Worm (Caenorhabditis elegans): ENCODE data around the gene tpan-1.

The tpan-1 gene

ce11 chrV:20773647-20774046 is 15.7 kb upstream of the tpan-1 start, which contains the start of gene F38A6.5:
Gene F38A6.5 (minus strand): TSS chrV:20773747.
- TF ChIP-seq nhr-47 (tag; optimal IDR thresholded peaks at IDR 0.05) (no peak), ceh-8 (GFP tag; optimal IDR thresholded peaks at IDR 0.05) (no peak), egl-13 (tag; optimal IDR thresholded peaks at IDR 0.05) (no peak), mep-1 (tag; optimal IDR thresholded peaks at IDR 0.05) (no peak), nhr-71 (tag; optimal IDR thresholded peaks at IDR 0.05) (no peak), ets-5 (GFP tag; IDR thresholded peaks at IDR 0.05) (no peak), jun-1 (tag; optimal IDR thresholded peaks at IDR 0.05) (no peak), vab-15 (tag; optimal IDR thresholded peaks at IDR 0.05) (no peak), pqm-1 (tag; optimal IDR thresholded peaks at IDR 0.05) (no peak), snu-23 (GFP tag; optimal IDR thresholded peaks at IDR 0.05) (no peak), elt-3 (tag; optimal IDR thresholded peaks at IDR 0.05) (no peak), fkh-10 (GFP tag; optimal IDR thresholded peaks at IDR 0.05) (no peak), skn-1 (tag; optimal IDR thresholded peaks at IDR 0.05) (no peak), aly-2 (tag; optimal IDR thresholded peaks at IDR 0.05) (no peak), hlh-4 (tag; optimal IDR thresholded peaks at IDR 0.05) (no peak), nhr-90 (tag; optimal IDR thresholded peaks at IDR 0.05; ENCODE audit: poor library complexity) (no peak)

ce11 chrV:20775269-20775668 is 14.0 kb upstream of the tpan-1 start, which contains the start of gene F38A6.4:
Gene F38A6.4 (minus strand): TSS chrV:20775369.
- TF ChIP-seq nhr-71 (tag; optimal IDR thresholded peaks at IDR 0.05) (peak; percentile 2), efl-1 (optimal IDR thresholded peaks at IDR 0.05) (no peak), efl-1 (GFP tag; optimal IDR thresholded peaks at IDR 0.05 in 1 of 2) (peak in 1 of 2 experiments; percentile 31), lin-15B (tag; optimal IDR thresholded peaks at IDR 0.05) (no peak), grh-1 (GFP tag; IDR thresholded peaks at IDR 0.05) (no peak), hlh-4 (tag; optimal IDR thresholded peaks at IDR 0.05) (peak; percentile 53)

ce11 chrV:20776761-20777160 is 12.5 kb upstream of the tpan-1 start:
- peak; percentile 70 for TF ChIP-seq nhr-47 (tag; optimal IDR thresholded peaks at IDR 0.05)
- peak; percentile 30 for TF ChIP-seq ztf-4 (tag; optimal IDR thresholded peaks at IDR 0.05)
- TF ChIP-seq nhr-28 (tag; optimal IDR thresholded peaks at IDR 0.05) = no peak
- peak; percentile 35 for TF ChIP-seq nhr-90 (tag; optimal IDR thresholded peaks at IDR 0.05; ENCODE audit: poor library complexity)
- no peak for TF ChIP-seq F16B12.6 (tag; optimal IDR thresholded peaks at IDR 0.05)
- peak; percentile 19 for TF ChIP-seq unc-130 (tag; optimal IDR thresholded peaks at IDR 0.05)
- no peak for TF ChIP-seq ceh-88 (GFP tag; IDR thresholded peaks at IDR 0.05)
- TF ChIP-seq ceh-90 (tag; optimal IDR thresholded peaks at IDR 0.05) = no peak
- no peak for TF ChIP-seq zip-4 (GFP tag; optimal IDR thresholded peaks at IDR 0.05)
- peak; percentile 88 for TF ChIP-seq nhr-20 (tag; optimal IDR thresholded peaks at IDR 0.05)
- no peak for TF ChIP-seq vab-15 (tag; optimal IDR thresholded peaks at IDR 0.05)
- TF ChIP-seq ceh-82 (tag; optimal IDR thresholded peaks at IDR 0.05) = peak; percentile 33 to 66 (median 42)
- TF ChIP-seq egl-27 (tag; optimal IDR thresholded peaks at IDR 0.05) = no peak
- no peak for TF ChIP-seq ets-5 (GFP tag; IDR thresholded peaks at IDR 0.05)
- no peak for TF ChIP-seq fos-1 (tag; optimal IDR thresholded peaks at IDR 0.05)
- TF ChIP-seq nhr-237 (tag; optimal IDR thresholded peaks at IDR 0.05) = peak; percentile 69
- TF ChIP-seq aha-1 (tag; optimal IDR thresholded peaks at IDR 0.05) = no peak
- no peak for TF ChIP-seq unc-98 (GFP tag; IDR thresholded peaks at IDR 0.05)
- peak; percentile 26 for TF ChIP-seq dsc-1 (tag; optimal IDR thresholded peaks at IDR 0.05)
- TF ChIP-seq lsy-2 (tag; optimal IDR thresholded peaks at IDR 0.05) = peak; percentile 40 to 60
- TF ChIP-seq lir-3 (tag; optimal IDR thresholded peaks at IDR 0.05; ENCODE audit: poor library complexity) = peak; percentile 8
- peak; percentile 32 for TF ChIP-seq mef-2 (tag; optimal IDR thresholded peaks at IDR 0.05)
- TF ChIP-seq unc-30 (tag; optimal IDR thresholded peaks at IDR 0.05) = no peak
- TF ChIP-seq sptf-1 (tag; optimal IDR thresholded peaks at IDR 0.05) = no peak
- TF ChIP-seq blmp-1 (tag; optimal IDR thresholded peaks at IDR 0.05) = no peak
- TF ChIP-seq mep-1 (tag; optimal IDR thresholded peaks at IDR 0.05) = peak; percentile 67
- TF ChIP-seq aly-2 (tag; optimal IDR thresholded peaks at IDR 0.05) = no peak
- TF ChIP-seq tbx-2 (tag; optimal IDR thresholded peaks at IDR 0.05) = peak; percentile 69
- TF ChIP-seq mab-9 (GFP tag; IDR thresholded peaks at IDR 0.05) = no peak
- TF ChIP-seq nhr-12 (tag; optimal IDR thresholded peaks at IDR 0.05) = no peak
- TF ChIP-seq dpl-1 (GFP tag; optimal IDR thresholded peaks at IDR 0.05) = peak in 2 of 3 experiments; percentile 5 to 42
- TF ChIP-seq zag-1 (tag; optimal IDR thresholded peaks at IDR 0.05) = no peak
- TF ChIP-seq swsn-7 (tag; optimal IDR thresholded peaks at IDR 0.05) = peak; percentile 74
- peak; percentile 21 for TF ChIP-seq C16A3.4 (tag; optimal IDR thresholded peaks at IDR 0.05)
- TF ChIP-seq unc-62 (GFP tag; optimal IDR thresholded peaks at IDR 0.05) = no peak
- TF ChIP-seq jun-1 (tag; optimal IDR thresholded peaks at IDR 0.05) = peak; percentile 50
- TF ChIP-seq lin-13 (GFP tag; optimal IDR thresholded peaks at IDR 0.05) = peak; percentile 70

Measured in whole organism, L1 larva.